Fruit fly (Drosophila melanogaster) whole organism, embryonic: ENCODE measurements around the gene mRF1.

Source experiments
- Adf1 ChIP-seq: fragments of 200-800 bp; sonication (Bioruptor generic); IDR thresholded peaks from 2 replicates; pipeline ENCODE4 v1.3.6; 2022; ENCODE audit warnings: missing biosample characterization, missing genetic modification characterization
- Antp ChIP-seq: fragments of 200-800 bp; sonication (Bioruptor generic); optimal IDR thresholded peaks from 3 replicates; lab custom pipeline; 2016; ENCODE audit warnings: missing biosample characterization, missing genetic modification characterization
- CG12942 ChIP-seq: fragments of 200-800 bp; sonication (Bioruptor generic); optimal IDR thresholded peaks from 3 replicates; lab custom pipeline; 2016; ENCODE audit warnings: missing biosample characterization, missing genetic modification characterization
- CG13296 ChIP-seq: fragments of 200-800 bp; sonication (Bioruptor generic); optimal IDR thresholded peaks from 3 replicates; lab custom pipeline; 2018; ENCODE audit warnings: missing biosample characterization, mild to moderate bottlenecking, missing genetic modification characterization
- CG14710 ChIP-seq: fragments of 200-800 bp; sonication (Bioruptor generic); optimal IDR thresholded peaks from 3 replicates; lab custom pipeline; 2019; ENCODE audit warnings: missing biosample characterization, mild to moderate bottlenecking, missing genetic modification characterization, moderate library complexity
- CG1529 ChIP-seq: fragments of 200-800 bp; sonication (Bioruptor generic); optimal IDR thresholded peaks from 3 replicates; lab custom pipeline; 2018; ENCODE audit warnings: missing biosample characterization, missing genetic modification characterization
- CG17328 ChIP-seq: fragments of 200-800 bp; sonication (Bioruptor generic); IDR thresholded peaks from 2 replicates; pipeline ENCODE4 v1.3.6; 2022; ENCODE audit warnings: missing biosample characterization, missing genetic modification characterization
- CG17568 ChIP-seq: fragments of 200-800 bp; sonication (Bioruptor generic); optimal IDR thresholded peaks from 2 replicates; lab custom pipeline; 2018; ENCODE audit warnings: missing biosample characterization, mild to moderate bottlenecking, missing genetic modification characterization, moderate library complexity
- CG17912 ChIP-seq: fragments of 200-800 bp; sonication (Bioruptor generic); optimal IDR thresholded peaks from 2 replicates; lab custom pipeline; 2018; ENCODE audit warnings: missing biosample characterization, mild to moderate bottlenecking, missing genetic modification characterization
- CG3163 ChIP-seq: fragments of 200-800 bp; sonication (Bioruptor generic); optimal IDR thresholded peaks from 3 replicates; lab custom pipeline; 2016; ENCODE audit warnings: missing biosample characterization, missing genetic modification characterization
- CG6854 ChIP-seq: fragments of 200-800 bp; sonication (Bioruptor generic); optimal IDR thresholded peaks from 3 replicates; lab custom pipeline; 2017; ENCODE audit warnings: missing biosample characterization, mild to moderate bottlenecking, missing genetic modification characterization
- CG7745 ChIP-seq: fragments of 200-800 bp; sonication (Bioruptor generic); optimal IDR thresholded peaks from 2 replicates; lab custom pipeline; 2018; ENCODE audit warnings: missing biosample characterization, mild to moderate bottlenecking, missing genetic modification characterization, moderate library complexity
- CG8478 ChIP-seq: fragments of >200 bp; optimal IDR thresholded peaks from 2 replicates; lab custom pipeline; 2018
- CTCF ChIP-seq: fragments of 200-800 bp; sonication (Bioruptor generic); optimal IDR thresholded peaks from 2 replicates; lab custom pipeline; 2017; ENCODE audit warnings: missing biosample characterization, mild to moderate bottlenecking, missing genetic modification characterization, moderate library complexity
- Eip74EF ChIP-seq, 2 experiments: fragments of 200-800 bp in 1 of 2; fragments of >200 bp in 1 of 2; sonication (Bioruptor generic) in 1 of 2; optimal IDR thresholded peaks; 2 replicates each; lab custom pipeline; 2017 to 2019; ENCODE audit warnings: missing biosample characterization in 2 of 2, missing genetic modification characterization in 2 of 2, mild to moderate bottlenecking in 1 of 2, moderate library complexity in 1 of 2
- Hmr ChIP-seq: fragments of 200-800 bp; sonication (Bioruptor generic); optimal IDR thresholded peaks from 3 replicates; lab custom pipeline; 2017; ENCODE audit warnings: mild to moderate bottlenecking, missing biosample characterization, missing genetic modification reagents, missing genetic modification characterization
- Hr39 ChIP-seq: fragments of >200 bp; optimal IDR thresholded peaks from 2 replicates; lab custom pipeline; 2017
- NFAT ChIP-seq: fragments of 200-800 bp; sonication (Bioruptor generic); IDR thresholded peaks from 2 replicates; pipeline ENCODE4 v1.3.6; 2022; ENCODE audit warnings: missing biosample characterization, missing genetic modification characterization
- Nf-YB ChIP-seq: fragments of 200-800 bp; sonication (Bioruptor generic); optimal IDR thresholded peaks from 3 replicates; lab custom pipeline; 2019; ENCODE audit warnings: missing biosample characterization, mild to moderate bottlenecking, missing genetic modification characterization, moderate library complexity
- Opbp ChIP-seq: fragments of 200-800 bp; sonication (Bioruptor generic); IDR thresholded peaks from 3 replicates; pipeline ENCODE4 v1.3.6; 2022; ENCODE audit warnings: missing biosample characterization, missing genetic modification characterization; ENCODE audit not compliant: partially characterized antibody
- Pdp1 ChIP-seq, 2 experiments: fragments of 200-800 bp; sonication (Bioruptor generic); optimal IDR thresholded peaks; 3 replicates each; lab custom pipeline; 2016; ENCODE audit warnings: missing biosample characterization in 2 of 2, missing genetic modification characterization in 2 of 2, mild to moderate bottlenecking in 1 of 2, moderate library complexity in 1 of 2
- Sry-β ChIP-seq: fragments of 200-800 bp; sonication (Bioruptor generic); optimal IDR thresholded peaks from 2 replicates; lab custom pipeline; 2018; ENCODE audit warnings: missing biosample characterization, mild to moderate bottlenecking, missing genetic modification characterization, moderate library complexity
- Xbp1 ChIP-seq: fragments of 200-800 bp; sonication (Bioruptor generic); optimal IDR thresholded peaks from 3 replicates; lab custom pipeline; 2016; ENCODE audit warnings: missing biosample characterization, mild to moderate bottlenecking, missing genetic modification characterization
- abd-A ChIP-seq: fragments of 200-800 bp; sonication (Bioruptor generic); optimal IDR thresholded peaks from 3 replicates; lab custom pipeline; 2019; ENCODE audit warnings: missing biosample characterization, mild to moderate bottlenecking, missing genetic modification characterization, moderate library complexity
- aop ChIP-seq: fragments of 200-800 bp; sonication (Bioruptor generic); IDR thresholded peaks from 2 replicates; pipeline ENCODE4 v1.3.6; 2022; ENCODE audit warnings: missing biosample characterization, missing genetic modification characterization
- bigmax ChIP-seq: fragments of 200-800 bp; sonication (Bioruptor generic); optimal IDR thresholded peaks from 2 replicates; lab custom pipeline; 2018; ENCODE audit warnings: missing biosample characterization, mild to moderate bottlenecking, missing genetic modification characterization
- bsh ChIP-seq, 2 experiments: fragments of 200-800 bp; sonication (Bioruptor generic); optimal IDR thresholded peaks; 2 replicates each; lab custom pipeline; 2017 to 2018; ENCODE audit warnings: mild to moderate bottlenecking in 2 of 2, missing biosample characterization in 2 of 2, missing genetic modification characterization in 2 of 2, moderate library complexity in 1 of 2
- dysf ChIP-seq: fragments of 200-800 bp; sonication (Bioruptor generic); IDR thresholded peaks from 3 replicates; pipeline ENCODE4 v1.3.6; 2022; ENCODE audit warnings: missing biosample characterization, missing genetic modification characterization
- ewg ChIP-seq: fragments of 200-800 bp; sonication (Bioruptor generic); optimal IDR thresholded peaks from 3 replicates; lab custom pipeline; 2017; ENCODE audit warnings: mild to moderate bottlenecking, missing biosample characterization, missing genetic modification reagents, missing genetic modification characterization
- ftz-f1 ChIP-seq: fragments of 200-800 bp; sonication (Bioruptor generic); optimal IDR thresholded peaks from 2 replicates; lab custom pipeline; 2016; ENCODE audit warnings: missing biosample characterization, missing genetic modification characterization
- fu2 ChIP-seq: fragments of 200-800 bp; sonication (Bioruptor generic); optimal IDR thresholded peaks from 2 replicates; lab custom pipeline; 2016; ENCODE audit warnings: missing biosample characterization, missing genetic modification characterization
- gcm2 ChIP-seq: fragments of 200-800 bp; sonication (Bioruptor generic); optimal IDR thresholded peaks from 2 replicates; lab custom pipeline; 2016; ENCODE audit warnings: missing biosample characterization, missing genetic modification characterization
- gfzf ChIP-seq: fragments of 200-800 bp; sonication (Bioruptor generic); optimal IDR thresholded peaks from 2 replicates; lab custom pipeline; 2016; ENCODE audit warnings: missing biosample characterization, mild to moderate bottlenecking, missing genetic modification characterization, moderate library complexity
- grau ChIP-seq: fragments of 200-800 bp; optimal IDR thresholded peaks from 3 replicates; lab custom pipeline; 2019; ENCODE audit warnings: missing biosample characterization, mild to moderate bottlenecking, missing genetic modification characterization, moderate library complexity
- her ChIP-seq: fragments of 200-800 bp; sonication (Bioruptor generic); optimal IDR thresholded peaks from 2 replicates; lab custom pipeline; 2016; ENCODE audit warnings: missing biosample characterization, missing genetic modification characterization
- lola ChIP-seq, 3 experiments: fragments of >200 bp in 2 of 3; fragments of 200-800 bp in 1 of 3; sonication (Bioruptor generic) in 1 of 3; optimal IDR thresholded peaks; 2 replicates each; lab custom pipeline; 2017 to 2019; ENCODE audit warnings: missing biosample characterization in 3 of 3, missing genetic modification characterization in 3 of 3, mild to moderate bottlenecking in 1 of 3, moderate library complexity in 1 of 3
- mld ChIP-seq: fragments of 200-800 bp; sonication (Bioruptor generic); IDR thresholded peaks from 3 replicates; pipeline ENCODE4 v1.3.6; 2022; ENCODE audit warnings: missing biosample characterization, missing genetic modification characterization; ENCODE audit not compliant: partially characterized antibody
- onecut ChIP-seq: fragments of 200-800 bp; sonication (Bioruptor generic); IDR thresholded peaks from 2 replicates; pipeline ENCODE4 v1.3.6; 2022; ENCODE audit warnings: missing biosample characterization, missing genetic modification characterization
- peb ChIP-seq: fragments of 200-800 bp; sonication (Bioruptor generic); IDR thresholded peaks from 2 replicates; pipeline ENCODE4 v1.3.6; 2022; ENCODE audit warnings: missing biosample characterization, missing genetic modification characterization
- prd ChIP-seq, 3 experiments: fragments of >200 bp in 2 of 3; fragments of 200-800 bp in 1 of 3; sonication (Bioruptor generic) in 1 of 3; optimal IDR thresholded peaks in 2 of 3; IDR thresholded peaks in 1 of 3; 2 replicates in 2 of 3; 3 replicates in 1 of 3; pipeline versions ENCODE4 v1.3.6 to Lab custom; 2017 to 2022; ENCODE audit warnings: missing biosample characterization in 1 of 3, missing genetic modification characterization in 1 of 3
- repo ChIP-seq: fragments of 200-800 bp; sonication (Bioruptor generic); optimal IDR thresholded peaks from 2 replicates; lab custom pipeline; 2016; ENCODE audit warnings: missing biosample characterization, missing genetic modification characterization
- slbo ChIP-seq: fragments of 200-800 bp; sonication (Bioruptor generic); IDR thresholded peaks from 2 replicates; pipeline ENCODE4 v1.3.6; 2022; ENCODE audit warnings: missing biosample characterization, missing genetic modification characterization
- sna ChIP-seq: fragments of 200-800 bp; sonication (Bioruptor generic); IDR thresholded peaks from 2 replicates; pipeline ENCODE4 v1.3.6; 2022; ENCODE audit warnings: missing biosample characterization, missing genetic modification characterization; ENCODE audit not compliant: partially characterized antibody
- tna ChIP-seq: fragments of 200-800 bp; sonication (Bioruptor generic); IDR thresholded peaks from 2 replicates; pipeline ENCODE4 v1.3.6; 2022; ENCODE audit warnings: missing biosample characterization, missing genetic modification characterization; ENCODE audit not compliant: partially characterized antibody
- tup ChIP-seq: fragments of 200-800 bp; sonication (Bioruptor generic); optimal IDR thresholded peaks from 2 replicates; lab custom pipeline; 2016; ENCODE audit warnings: missing biosample characterization, mild to moderate bottlenecking, missing genetic modification characterization, moderate library complexity
- twi ChIP-seq: fragments of 200-800 bp; optimal IDR thresholded peaks from 2 replicates; lab custom pipeline; 2019; ENCODE audit warnings: missing biosample characterization, mild to moderate bottlenecking, missing genetic modification characterization, moderate library complexity
- vnd ChIP-seq: fragments of 200-800 bp; sonication (Bioruptor generic); IDR thresholded peaks from 3 replicates; pipeline ENCODE4 v1.3.6; 2022; ENCODE audit warnings: missing biosample characterization, missing genetic modification characterization; ENCODE audit not compliant: partially characterized antibody
- z ChIP-seq: fragments of 200-800 bp; sonication (Bioruptor generic); IDR thresholded peaks from 3 replicates; pipeline ENCODE4 v1.3.6; 2022; ENCODE audit warnings: missing biosample characterization, missing genetic modification characterization
- zen ChIP-seq: fragments of 200-800 bp; sonication (Bioruptor generic); optimal IDR thresholded peaks from 3 replicates; lab custom pipeline; 2018; ENCODE audit warnings: missing biosample characterization, mild to moderate bottlenecking, missing genetic modification characterization, moderate library complexity

Gene mRF1

DNA sequence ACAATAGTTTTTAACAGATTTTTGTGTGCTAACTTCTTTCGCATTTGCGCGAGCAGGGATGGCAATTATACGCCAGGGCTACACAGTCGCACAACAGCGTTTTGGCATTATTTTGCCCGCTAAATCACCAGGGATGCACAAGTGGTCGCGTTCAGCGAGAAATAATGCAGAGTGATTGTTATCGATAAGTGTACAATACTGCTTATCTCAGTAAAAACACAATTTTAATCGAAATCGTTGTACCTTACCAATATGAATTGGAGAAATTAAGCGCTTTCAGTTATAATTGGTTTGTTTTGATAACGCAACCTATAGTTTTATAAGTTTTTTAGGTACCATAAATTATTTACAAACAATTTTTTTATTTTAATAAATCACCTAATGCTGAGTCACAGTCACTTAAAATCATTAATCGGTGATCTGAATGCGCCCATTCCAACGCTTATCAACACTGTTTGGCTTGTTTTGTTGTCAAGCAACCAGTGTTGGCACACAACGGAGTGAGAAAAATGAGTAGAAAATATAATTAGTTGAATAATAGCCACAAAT lies 43.0 kb upstream of the mRF1 start, which contains the start of the genes Sfmbt and CG5439 (continued):
- no peak for TF ChIP-seq Eip74EF (GFP tag; optimal IDR thresholded peaks at IDR 0.05; lab: Kevin White, UChicago)
- TF ChIP-seq tup (GFP tag; lab: Kevin White, UChicago): peak; percentile 26
- TF ChIP-seq gcm2 (GFP tag; lab: Kevin White, UChicago): no peak
- TF ChIP-seq ftz-f1 (GFP tag; lab: Kevin White, UChicago): no peak
- TF ChIP-seq abd-A (tag; lab: Kevin White, UChicago): no peak
- peak; percentile 16 for TF ChIP-seq CG6854
- peak; percentile 78 for TF ChIP-seq CG12942 (GFP tag; lab: Kevin White, UChicago)
- peak; percentile 88 for TF ChIP-seq slbo
- peak; percentile 86 for TF ChIP-seq Antp (GFP tag; lab: Kevin White, UChicago)
- no peak for TF ChIP-seq tna (GFP tag; lab: Robert Waterston, UW)
- no peak for TF ChIP-seq bigmax (GFP tag; lab: Kevin White, UChicago)
- peak; percentile 21 for TF ChIP-seq Nf-YB (GFP tag; lab: Kevin White, UChicago)
- no peak for TF ChIP-seq aop (GFP tag; lab: Robert Waterston, UW)
- peak; percentile 21; the same call in 1 of the 2 replicates for TF ChIP-seq Adf1 (GFP tag; lab: Robert Waterston, UW)
- no peak for TF ChIP-seq CG13296 (GFP tag; lab: Kevin White, UChicago)
- peak; percentile 70 for TF ChIP-seq her (GFP tag; lab: Kevin White, UChicago)
- 0 out of 2 replicates have a peak, but pooled peaks have one; percentile 28 for TF ChIP-seq peb (GFP tag; lab: Robert Waterston, UW)
- peak; percentile 79 for TF ChIP-seq grau (tag; lab: Kevin White, UChicago)
- no peak for TF ChIP-seq prd (optimal IDR thresholded peaks at IDR 0.05; lab: Kevin White, UChicago)
- peak; percentile 80 for TF ChIP-seq prd (GFP tag; IDR thresholded peaks at IDR 0.05; lab: Robert Waterston, UW)
- peak; percentile 95 for TF ChIP-seq CG14710 (tag; lab: Kevin White, UChicago)
- peak; percentile 57 to 77 for TF ChIP-seq Pdp1 (GFP tag; optimal IDR thresholded peaks at IDR 0.05; lab: Kevin White, UChicago)
- TF ChIP-seq dysf: peak; percentile 74
- TF ChIP-seq fu2 (GFP tag; lab: Kevin White, UChicago): peak; percentile 88
- no peak for TF ChIP-seq CG1529 (GFP tag; lab: Kevin White, UChicago)
- peak; percentile 77 for TF ChIP-seq zen (tag; lab: Kevin White, UChicago)
- TF ChIP-seq Xbp1 (GFP tag; lab: Kevin White, UChicago): peak; percentile 87
- peak; percentile 60 for TF ChIP-seq CG3163
- peak; percentile 72 for TF ChIP-seq CG17912 (GFP tag; lab: Kevin White, UChicago)
- peak in 1 of 3 experiments; percentile 70 for TF ChIP-seq lola (GFP tag; optimal IDR thresholded peaks at IDR 0.05; lab: Kevin White, UChicago)
- TF ChIP-seq sna (GFP tag; lab: Robert Waterston, UW): no peak; the same call in 1 of the 2 replicates
- no peak for TF ChIP-seq z (GFP tag; lab: Robert Waterston, UW)
- peak; percentile 42; the same call in 1 of the 2 replicates for TF ChIP-seq onecut (GFP tag; lab: Robert Waterston, UW)
- TF ChIP-seq CTCF: peak; percentile 10
- TF ChIP-seq mld (GFP tag; lab: Robert Waterston, UW): 0 out of 3 replicates have a peak, but pooled peaks have one; percentile 38
- no peak for TF ChIP-seq CG7745 (tag; lab: Kevin White, UChicago)
- peak; percentile 60 for TF ChIP-seq gfzf (GFP tag; lab: Kevin White, UChicago)
- peak; percentile 73 for TF ChIP-seq NFAT (GFP tag; lab: Robert Waterston, UW)
- TF ChIP-seq Hmr (GFP tag; lab: Kevin White, UChicago): no peak
- peak in 1 of 2 experiments; percentile 50 for TF ChIP-seq bsh (GFP tag; optimal IDR thresholded peaks at IDR 0.05; lab: Kevin White, UChicago)
- no peak for TF ChIP-seq CG8478
- TF ChIP-seq CG17328: no peak
- TF ChIP-seq Opbp (GFP tag; lab: Robert Waterston, UW): peak; percentile 66; the same call in 2 of the 3 replicates
- peak; percentile 50 for TF ChIP-seq twi
- no peak for TF ChIP-seq Hr39
- peak; percentile 90 for TF ChIP-seq ewg
- TF ChIP-seq CG17568 (GFP tag; lab: Kevin White, UChicago): no peak
- peak; percentile 80 for TF ChIP-seq Sry-β
- TF ChIP-seq repo (GFP tag; lab: Kevin White, UChicago): peak; percentile 43
- TF ChIP-seq vnd (GFP tag; lab: Robert Waterston, UW): no peak
